Fruit fly (Drosophila melanogaster) whole organism, wandering third instar larva: ENCODE data around the gene NdufV3.

Experiments used
- Dfd ChIP-seq: fragments of >200 bp; optimal IDR thresholded peaks from 2 replicates; lab custom pipeline; 2017; ENCODE audit warnings: missing biosample characterization, missing genetic modification characterization
- Sp1 ChIP-seq: fragments of 200-800 bp; sonication (Bioruptor generic); optimal IDR thresholded peaks from 3 replicates; lab custom pipeline; 2019; ENCODE audit warnings: missing biosample characterization, mild to moderate bottlenecking, missing genetic modification characterization, moderate library complexity
- foxo ChIP-seq, 2 experiments: fragments of 200-800 bp; sonication (Bioruptor generic); optimal IDR thresholded peaks; 2 replicates in 1 of 2; 3 replicates in 1 of 2; lab custom pipeline; 2016 to 2017; ENCODE audit warnings: missing biosample characterization in 2 of 2, missing genetic modification characterization in 2 of 2
- sv ChIP-seq: fragments of 200-800 bp; sonication (Bioruptor generic); optimal IDR thresholded peaks from 3 replicates; lab custom pipeline; 2016; ENCODE audit warnings: missing biosample characterization, missing genetic modification characterization
- woc ChIP-seq: sonication (Bioruptor generic); optimal IDR thresholded peaks from 2 replicates; lab custom pipeline; 2016; ENCODE audit warnings: missing biosample characterization, mild to moderate bottlenecking, missing genetic modification characterization

NdufV3 gene

DNA sequence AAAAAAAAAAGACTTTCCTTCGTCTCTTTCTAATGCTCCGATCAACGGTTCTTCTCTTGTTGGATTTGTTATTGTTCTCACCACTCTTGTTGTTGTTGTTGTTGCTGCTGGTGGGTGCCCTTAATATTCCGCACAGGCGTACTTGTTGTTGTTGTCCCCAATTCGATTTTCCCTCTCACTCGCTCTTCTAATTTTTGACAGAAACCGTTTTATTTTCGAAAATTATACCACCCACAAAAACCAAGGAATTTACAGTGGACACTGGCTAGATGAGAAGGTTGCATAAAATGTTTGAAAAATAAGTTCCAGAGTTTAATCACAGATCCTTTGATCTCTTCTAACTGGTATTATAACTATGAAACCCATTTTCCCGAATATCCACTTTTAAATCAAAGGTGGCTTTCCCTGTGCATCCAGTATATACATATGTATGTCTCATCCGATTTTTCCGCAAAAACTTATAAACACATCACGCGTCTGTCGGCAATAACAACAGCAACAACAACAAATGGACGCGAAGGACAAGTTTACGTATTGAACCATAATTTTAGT lies 41.6 kb downstream of the NdufV3 start:
- TF ChIP-seq foxo (GFP tag; optimal IDR thresholded peaks at IDR 0.05; lab: Kevin White, UChicago) (no peak), Sp1 (GFP tag; lab: Kevin White, UChicago) (no peak), woc (GFP tag; lab: Kevin White, UChicago) (no peak), sv (GFP tag; lab: Kevin White, UChicago) (no peak)

DNA sequence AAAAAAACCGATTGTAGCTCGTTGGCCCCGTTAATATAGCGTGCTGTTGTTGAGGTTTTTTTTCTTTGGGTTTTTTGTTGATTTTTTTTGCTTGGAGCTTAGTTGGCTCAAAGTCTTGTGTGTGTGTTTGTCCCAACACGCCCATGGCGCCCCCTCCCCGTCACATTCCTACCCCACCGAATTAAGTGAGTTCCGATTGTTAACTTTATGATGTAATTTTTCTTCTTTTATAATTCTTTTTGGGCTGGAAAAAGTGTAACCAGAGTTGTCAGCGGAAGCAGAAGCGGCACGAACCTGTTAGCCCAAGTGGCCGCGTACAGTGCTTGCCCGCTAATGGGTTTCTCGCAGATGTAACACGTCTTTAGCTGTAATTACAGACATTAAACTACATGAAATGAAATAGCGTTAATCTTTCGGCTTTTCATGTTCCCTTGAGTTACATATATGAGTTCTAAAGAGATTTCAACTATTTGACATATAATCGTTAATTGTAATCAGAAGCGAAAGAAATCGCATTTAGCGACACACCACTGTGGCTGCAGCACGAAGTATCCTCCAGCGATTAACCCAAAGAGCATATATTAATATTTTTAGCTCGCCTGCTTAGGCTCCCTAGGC lies 43.3 kb downstream of the NdufV3 start:
- TF ChIP-seq Dfd (GFP tag; lab: Kevin White, UChicago) (no peak), foxo (GFP tag; optimal IDR thresholded peaks at IDR 0.05; lab: Kevin White, UChicago) (peak in 1 of 2 experiments; percentile 10)
